Fruit fly (Drosophila melanogaster): Measurements from ENCODE around the gene Noc1.

Gene Noc1

dm6 chr3L:11097982-11098663 is 23.6 kb downstream of the Noc1 start, which contains the start of the genes Irbp18 and APP-BP1 (continued):
- TF ChIP-seq CG2712 (tag; optimal IDR thresholded peaks at IDR 0.05) (peak; percentile 93), bbx (GFP tag; IDR thresholded peaks at IDR 0.05; ENCODE audit: partially characterized antibody) (peak; percentile 16; the same call in 1 of the 2 replicates), NK7.1 (GFP tag; optimal IDR thresholded peaks at IDR 0.05) (peak; percentile 87), sens-2 (GFP tag; IDR thresholded peaks at IDR 0.05) (peak; percentile 72), hkb (optimal IDR thresholded peaks at IDR 0.05) (peak; percentile 50), hkb (GFP tag; IDR thresholded peaks at IDR 0.05) (peak; percentile 88), tx (GFP tag; optimal IDR thresholded peaks at IDR 0.05) (peak; percentile 92), CTCF (GFP tag; optimal IDR thresholded peaks at IDR 0.05) (peak; percentile 50), fd102C (GFP tag; optimal IDR thresholded peaks at IDR 0.05) (peak; percentile 76), YL-1 (GFP tag; optimal IDR thresholded peaks at IDR 0.05) (peak; percentile 88), nau (GFP tag; optimal IDR thresholded peaks at IDR 0.05) (peak; percentile 92), Bdp1 (GFP tag; optimal IDR thresholded peaks at IDR 0.05) (peak; percentile 90), Stat92E (GFP tag; optimal IDR thresholded peaks at IDR 0.05) (peak in 1 of 3 experiments; percentile 30), al (GFP tag; IDR thresholded peaks at IDR 0.05) (peak; percentile 89), Nf-YA (GFP tag; IDR thresholded peaks at IDR 0.05) (peak; percentile 61), Asciz (GFP tag; optimal IDR thresholded peaks at IDR 0.05) (peak; percentile 89), yki (optimal IDR thresholded peaks at IDR 0.05) (no peak), PHDP (tag; optimal IDR thresholded peaks at IDR 0.05) (peak; percentile 92), danr (GFP tag; IDR thresholded peaks at IDR 0.05) (peak; percentile 81), gce (GFP tag; IDR thresholded peaks at IDR 0.05) (peak; percentile 71; the same call in 2 of the 3 replicates), MTF-1 (GFP tag; optimal IDR thresholded peaks at IDR 0.05; ENCODE audit: borderline replicate concordance) (peak; percentile 66), nmo (GFP tag; optimal IDR thresholded peaks at IDR 0.05) (peak; percentile 96), Ravus (GFP tag; IDR thresholded peaks at IDR 0.05) (peak; percentile 76), CG7963 (GFP tag; IDR thresholded peaks at IDR 0.05; ENCODE audit: partially characterized antibody) (no peak), CG3995 (GFP tag; optimal IDR thresholded peaks at IDR 0.05) (peak; percentile 64), CG10565 (GFP tag; optimal IDR thresholded peaks at IDR 0.05) (peak; percentile 89), Neu2 (GFP tag; optimal IDR thresholded peaks at IDR 0.05; ENCODE audit: borderline replicate concordance) (peak; percentile 56), Scr (GFP tag; IDR thresholded peaks at IDR 0.05; ENCODE audit: partially characterized antibody) (no peak), Xrp1 (GFP tag; IDR thresholded peaks at IDR 0.05) (peak; percentile 93), chm (GFP tag; IDR thresholded peaks at IDR 0.05) (peak; percentile 79), fd3F (GFP tag; optimal IDR thresholded peaks at IDR 0.05) (peak; percentile 91), Atf3 (GFP tag; optimal IDR thresholded peaks at IDR 0.05) (peak; percentile 93), Elba2 (GFP tag; optimal IDR thresholded peaks at IDR 0.05) (peak; percentile 97), CG30403 (GFP tag; optimal IDR thresholded peaks at IDR 0.05) (peak; percentile 98), CG10267 (tag; optimal IDR thresholded peaks at IDR 0.05) (peak; percentile 98), CG2889 (GFP tag; IDR thresholded peaks at IDR 0.05) (peak; percentile 91), CG6254 (GFP tag; optimal IDR thresholded peaks at IDR 0.05) (peak; percentile 84), CG2120 (GFP tag; optimal IDR thresholded peaks at IDR 0.05) (peak; percentile 97), Antp (GFP tag; optimal IDR thresholded peaks at IDR 0.05) (peak; percentile 86), ken (GFP tag; IDR thresholded peaks at IDR 0.05) (peak; percentile 79), hb (GFP tag; IDR thresholded peaks at IDR 0.05; ENCODE audit: partially characterized antibody) (no peak), Dip3 (GFP tag; optimal IDR thresholded peaks at IDR 0.05) (peak; percentile 96), schlank (tag; optimal IDR thresholded peaks at IDR 0.05) (peak; percentile 90), CG18599 (GFP tag; optimal IDR thresholded peaks at IDR 0.05) (peak; percentile 95), knrl (GFP tag; IDR thresholded peaks at IDR 0.05; ENCODE audit: partially characterized antibody) (no peak), sna (GFP tag; IDR thresholded peaks at IDR 0.05; ENCODE audit: partially characterized antibody) (no peak), CG2199 (GFP tag; IDR thresholded peaks at IDR 0.05) (0 out of 3 replicates have a peak, but pooled peaks have one; percentile 43), CG3838 (GFP tag; optimal IDR thresholded peaks at IDR 0.05) (peak; percentile 84), dm (GFP tag; optimal IDR thresholded peaks at IDR 0.05) (peak; percentile 86), Kr (GFP tag; optimal IDR thresholded peaks at IDR 0.05) (no peak)
